Worm (Caenorhabditis elegans): ENCODE results near the gene ZK1320.13.

ZK1320.13 gene

DNA sequence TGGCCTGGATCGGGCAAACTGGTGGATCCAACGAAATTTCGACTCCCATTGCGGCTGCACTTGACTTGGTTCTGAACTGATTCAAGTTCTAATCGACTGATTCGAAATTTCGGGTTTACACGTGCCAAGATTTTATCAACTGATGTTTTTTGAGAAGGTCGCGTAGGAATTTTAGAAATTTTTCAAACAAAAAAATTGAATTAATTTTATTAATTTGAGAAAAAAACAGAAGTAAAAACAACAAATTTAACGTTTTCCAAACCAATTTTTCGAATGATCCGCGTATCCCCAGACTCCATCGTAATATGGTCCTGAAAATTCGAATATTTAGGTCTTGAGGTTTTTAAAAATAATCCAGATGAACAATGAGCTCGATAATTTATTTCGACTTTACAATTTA, 27.7 kb upstream of the ZK1320.13 start, which contains the start of gene ZK1307.3:
Gene ZK1307.3, minus strand, starts transcription at position 101 of the 400 bp plus-strand sequence.
- no peak for TF ChIP-seq hmg-20 (GFP tag; IDR thresholded peaks at IDR 0.05)
- TF ChIP-seq C06A6.2 (GFP tag; conservative IDR thresholded peaks at IDR 0.05) = no peak
- TF ChIP-seq B0035.1 (tag; optimal IDR thresholded peaks at IDR 0.05) = no peak
- TF ChIP-seq dpl-1 (GFP tag; optimal IDR thresholded peaks at IDR 0.05) = no peak
- TF ChIP-seq pha-4 (tag; optimal IDR thresholded peaks at IDR 0.05) = no peak
- no peak for TF ChIP-seq K11D2.4 (GFP tag; IDR thresholded peaks at IDR 0.05)
- TF ChIP-seq athp-1 (tag; optimal IDR thresholded peaks at IDR 0.05) = no peak
- TF ChIP-seq F22D6.2 (tag; optimal IDR thresholded peaks at IDR 0.05) = no peak
- no peak for TF ChIP-seq unc-62 (GFP tag; optimal IDR thresholded peaks at IDR 0.05)
- TF ChIP-seq F23B12.7 (tag; optimal IDR thresholded peaks at IDR 0.05; ENCODE audit: insufficient read depth) = no peak
- TF ChIP-seq him-1 (tag; optimal IDR thresholded peaks at IDR 0.05) = no peak
- TF ChIP-seq Y53F4B.3 (GFP tag; IDR thresholded peaks at IDR 0.05) = no peak

DNA sequence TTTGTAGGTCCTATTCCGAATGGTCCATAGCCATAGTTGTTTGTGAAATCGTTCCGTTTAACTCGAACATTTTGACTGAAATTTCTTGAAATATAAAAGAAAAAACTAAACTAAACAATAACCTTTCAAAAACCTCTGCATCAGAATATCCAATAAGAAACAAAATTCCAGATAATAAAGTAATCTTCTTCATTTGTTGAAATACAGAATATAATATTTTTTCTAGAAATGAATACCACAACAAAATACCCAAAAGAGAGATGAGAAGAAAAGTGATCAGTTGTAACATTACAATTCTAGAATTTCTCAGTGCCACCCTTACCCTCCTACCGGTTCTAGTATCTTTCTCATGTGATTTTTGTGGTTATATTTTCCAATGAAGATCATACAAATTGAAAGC, 26.9 kb upstream of the ZK1320.13 start, which contains the start of gene ZK1307.2:
Gene ZK1307.2, minus strand, starts transcription at position 274 of the 400 bp plus-strand sequence.
- no peak for TF ChIP-seq ztf-3 (GFP tag; optimal IDR thresholded peaks at IDR 0.05)

DNA sequence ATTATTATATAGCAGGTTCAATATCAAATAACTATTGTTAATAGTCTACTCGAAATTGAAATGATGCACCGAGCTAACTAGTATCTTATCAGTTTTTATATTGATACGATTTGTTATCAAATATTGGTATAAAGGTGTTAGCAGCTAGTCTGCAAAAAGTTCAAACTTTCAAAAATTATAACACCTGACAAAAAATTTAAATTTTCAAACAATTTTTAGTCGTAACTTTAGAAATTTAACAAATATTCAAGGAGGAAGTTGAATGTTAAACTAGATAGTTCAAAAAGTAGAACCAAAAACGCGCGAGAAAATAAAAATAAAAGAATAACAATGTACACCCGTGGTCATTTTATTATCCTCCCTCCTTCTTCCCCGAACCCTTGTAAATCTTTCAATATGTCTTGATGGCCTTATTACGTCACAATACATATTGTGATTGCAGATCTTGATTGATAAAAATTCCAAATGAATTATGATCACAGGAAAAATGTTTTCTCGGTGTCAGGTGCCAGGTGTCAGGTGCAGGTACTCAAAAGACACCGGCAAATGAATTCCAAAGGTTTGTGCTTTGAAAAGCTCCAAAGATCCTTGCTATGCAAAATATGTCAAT, 25.0 kb upstream of the ZK1320.13 start, which contains the start of gene ZK1307.1:
Gene ZK1307.1, minus strand, starts transcription at position 51 of the 610 bp plus-strand sequence.
- TF ChIP-seq ztf-28 (GFP tag; IDR thresholded peaks at IDR 0.05) = no peak
- TF ChIP-seq athp-1 (tag; optimal IDR thresholded peaks at IDR 0.05) = no peak
- no peak for TF ChIP-seq Y53F4B.3 (GFP tag; IDR thresholded peaks at IDR 0.05)
- no peak for TF ChIP-seq dpff-1 (tag; optimal IDR thresholded peaks at IDR 0.05)
- no peak for TF ChIP-seq madf-3 (GFP tag; IDR thresholded peaks at IDR 0.05)
- no peak for TF ChIP-seq F52B5.7 (tag; optimal IDR thresholded peaks at IDR 0.05)
- no peak for TF ChIP-seq sptf-2 (GFP tag; optimal IDR thresholded peaks at IDR 0.05)
- no peak for TF ChIP-seq B0336.3 (GFP tag; IDR thresholded peaks at IDR 0.05)
- no peak for TF ChIP-seq nfya-1 (tag; optimal IDR thresholded peaks at IDR 0.05; ENCODE audit: borderline replicate concordance, insufficient read depth)
- no peak for TF ChIP-seq F37B4.10 (GFP tag; IDR thresholded peaks at IDR 0.05)
- TF ChIP-seq lin-40 (tag; optimal IDR thresholded peaks at IDR 0.05) = no peak

DNA sequence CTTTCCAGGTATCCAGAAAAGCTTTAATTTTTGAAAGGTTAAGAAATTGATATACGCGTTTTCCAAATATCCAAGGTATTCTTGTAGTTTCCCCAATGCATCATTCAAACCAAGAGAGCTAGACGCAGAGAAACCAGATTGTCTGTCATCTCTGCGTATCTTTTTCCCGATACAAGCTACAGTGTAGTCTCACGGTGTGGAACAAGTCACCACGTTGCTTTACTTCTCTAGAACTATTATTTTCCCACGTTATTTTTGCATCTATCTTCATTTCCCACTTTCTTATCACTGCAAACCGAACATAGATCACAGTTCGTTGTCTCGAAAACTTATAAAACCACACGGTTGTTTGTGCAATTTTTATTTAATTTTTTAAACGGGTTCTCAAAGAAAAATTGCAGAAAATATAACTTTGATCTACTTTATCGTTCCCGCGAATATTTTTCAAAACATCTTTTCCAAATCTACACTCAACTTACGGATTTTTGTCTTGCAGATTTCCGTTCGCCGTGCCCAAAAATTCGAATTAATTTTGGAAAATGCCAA, 24.3 kb upstream of the ZK1320.13 start, which contains the start of gene gstk-1:
Gene gstk-1, plus strand, starts transcription at position 496 of the 546 bp plus-strand sequence.
- TF ChIP-seq nhr-80 (tag; optimal IDR thresholded peaks at IDR 0.05) = peak; percentile 53
- TF ChIP-seq attf-6 (GFP tag; IDR thresholded peaks at IDR 0.05) = no peak
- no peak for TF ChIP-seq ceh-100 (GFP tag; IDR thresholded peaks at IDR 0.05)
- TF ChIP-seq lin-40 (tag; optimal IDR thresholded peaks at IDR 0.05) = peak; percentile 17
- TF ChIP-seq Y67H2A.10 (GFP tag; conservative IDR thresholded peaks at IDR 0.05) = no peak
- TF ChIP-seq cebp-2 (GFP tag; IDR thresholded peaks at IDR 0.05) = no peak
- TF ChIP-seq Y53G8AR.9 (GFP tag; conservative IDR thresholded peaks at IDR 0.05) = no peak
- peak; percentile 26; the same call in 1 of the 2 replicates for TF ChIP-seq hmg-1.2 (GFP tag; IDR thresholded peaks at IDR 0.05)

DNA sequence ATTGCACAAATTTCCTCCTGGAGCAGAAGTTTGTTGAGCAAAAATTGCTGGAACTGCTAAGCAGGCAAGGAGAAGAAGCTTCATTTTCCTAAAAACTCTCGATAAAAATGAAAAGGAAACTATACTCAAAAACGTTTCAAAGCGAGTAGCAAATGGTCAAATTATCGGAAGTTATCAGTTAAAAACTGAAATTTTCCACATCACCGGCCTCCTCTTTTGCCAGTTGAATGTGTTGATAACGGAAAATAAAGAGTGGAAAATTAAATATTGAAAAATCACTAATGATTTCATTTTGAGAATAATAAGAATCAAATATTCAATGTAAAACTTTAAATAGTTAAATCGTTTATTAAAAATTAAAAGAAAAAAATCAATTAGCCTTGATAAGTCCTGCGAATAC, 21.7 kb upstream of the ZK1320.13 start, which contains the start of gene ZK1320.2:
Gene ZK1320.2, minus strand, starts transcription at position 88 of the 400 bp plus-strand sequence.
- TF ChIP-seq ZK185.1 (tag; optimal IDR thresholded peaks at IDR 0.05; ENCODE audit: poor library complexity, severe bottlenecking) (no peak), let-607 (tag; optimal IDR thresholded peaks at IDR 0.05) (peak in 1 of 2 experiments; percentile 7), nhr-80 (tag; optimal IDR thresholded peaks at IDR 0.05) (peak; percentile 48)
